Worm (Caenorhabditis elegans) whole organism, early embryonic: ENCODE results near the gene Y54G2A.11.

Source experiments
- B0310.2 ChIP-seq: sonication (generic microtip); optimal IDR thresholded peaks from 2 replicates; lab custom pipeline; 2016; ENCODE audit warnings: mild to moderate bottlenecking, missing genetic modification characterization, missing compliant biosample characterization
- F13C5.2 ChIP-seq: sonication (generic microtip); optimal IDR thresholded peaks from 2 replicates; lab custom pipeline; 2017; ENCODE audit warnings: mild to moderate bottlenecking, missing genetic modification characterization, inconsistent platforms, missing compliant biosample characterization
- aly-1 ChIP-seq: sonication (generic microtip); optimal IDR thresholded peaks from 2 replicates; lab custom pipeline; 2016; ENCODE audit warnings: missing genetic modification characterization, missing compliant biosample characterization
- ama-1 ChIP-seq: fragments of 150-350 bp; optimal IDR thresholded peaks from 2 replicates; lab custom pipeline; 2014
- ceh-13 ChIP-seq: fragments of 200-800 bp; sonication (Bioruptor generic); optimal IDR thresholded peaks from 2 replicates; lab custom pipeline; 2018; ENCODE audit warnings: mild to moderate bottlenecking, missing genetic modification characterization, missing compliant biosample characterization
- ceh-36 ChIP-seq: sonication (generic microtip); optimal IDR thresholded peaks from 2 replicates; lab custom pipeline; 2016; ENCODE audit warnings: missing genetic modification characterization, inconsistent platforms, missing compliant biosample characterization
- ets-7 ChIP-seq: sonication (generic microtip); optimal IDR thresholded peaks from 2 replicates; lab custom pipeline; 2016; ENCODE audit warnings: missing genotype, missing genetic modification characterization, missing compliant biosample characterization
- flt-1 ChIP-seq: fragments of 200-800 bp; sonication (Bioruptor generic); IDR thresholded peaks from 2 replicates; pipeline ENCODE4 v1.3.6; 2022; ENCODE audit warnings: missing genetic modification characterization, missing compliant biosample characterization
- hmg-4 ChIP-seq: fragments of 200-800 bp; sonication (Bioruptor generic); optimal IDR thresholded peaks from 2 replicates; lab custom pipeline; 2018; ENCODE audit warnings: mild to moderate bottlenecking, missing genetic modification characterization, missing compliant biosample characterization
- pes-1 ChIP-seq: fragments of 200-800 bp; sonication (Bioruptor generic); IDR thresholded peaks from 2 replicates; pipeline ENCODE4 v1.3.6; 2022; ENCODE audit warnings: missing genetic modification reagents, missing genetic modification characterization, missing compliant biosample characterization
- scrt-1 ChIP-seq: fragments of 200-800 bp; sonication (Bioruptor generic); IDR thresholded peaks from 2 replicates; pipeline ENCODE4 v1.3.6; 2022; ENCODE audit warnings: missing genetic modification characterization, missing compliant biosample characterization
- tbx-11 ChIP-seq: fragments of 200-800 bp; sonication (Bioruptor generic); IDR thresholded peaks from 2 replicates; pipeline ENCODE4 v1.3.6; 2022; ENCODE audit warnings: missing genetic modification characterization, missing compliant biosample characterization
- tbx-37 ChIP-seq: fragments of 200-800 bp; sonication (Bioruptor generic); conservative IDR thresholded peaks from 2 replicates; pipeline ENCODE4 v1.3.6; 2022; ENCODE audit warnings: missing genetic modification reagents, missing genetic modification characterization, missing compliant biosample characterization

DNA sequence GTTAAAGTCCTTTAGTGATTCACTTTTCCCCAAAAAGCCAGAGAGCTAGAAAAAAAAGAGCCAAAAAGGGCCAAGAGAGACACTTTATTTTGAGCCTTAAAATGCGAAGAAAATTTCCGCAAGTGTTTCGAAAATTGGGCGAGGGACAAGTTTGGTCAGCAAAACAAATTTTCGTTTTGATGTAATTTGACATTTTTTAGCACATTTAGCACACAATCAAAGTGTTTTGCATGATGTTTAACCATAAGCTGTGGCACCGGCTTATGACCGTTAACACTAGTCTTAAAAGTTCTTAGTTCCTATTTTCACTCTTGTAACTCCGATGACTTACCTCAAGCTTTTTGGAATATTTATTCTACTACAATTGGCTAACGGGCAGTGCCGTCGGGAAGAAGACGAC lies 48.8 kb upstream of the Y54G2A.11 start, which contains the start of gene Y54G2A.37:
- TF ChIP-seq scrt-1 (GFP tag; lab: Robert Waterston, UW) = no peak
- no peak for TF ChIP-seq ceh-13 (GFP tag; lab: Kevin White, UChicago)
- TF ChIP-seq ets-7 (tag; lab: Kevin White, UChicago) = no peak
- no peak for TF ChIP-seq ama-1
- TF ChIP-seq tbx-11 (GFP tag; lab: Robert Waterston, UW) = no peak
- TF ChIP-seq hmg-4 (GFP tag; lab: Kevin White, UChicago) = no peak
- no peak for TF ChIP-seq tbx-37 (GFP tag; lab: Robert Waterston, UW)
- TF ChIP-seq B0310.2 (tag; lab: Kevin White, UChicago) = no peak
- no peak for TF ChIP-seq pes-1 (GFP tag; lab: Robert Waterston, UW)
- no peak for TF ChIP-seq flt-1 (GFP tag; lab: Robert Waterston, UW)
- TF ChIP-seq F13C5.2 (tag; lab: Kevin White, UChicago) = no peak
- TF ChIP-seq aly-1 (tag; lab: Kevin White, UChicago) = no peak
- no peak for TF ChIP-seq ceh-36 (tag; lab: Kevin White, UChicago)
